Fruit fly (Drosophila melanogaster) whole organism, embryonic: Measurements from ENCODE around the gene CG10845.

Experiments
- Abd-B ChIP-seq: fragments of 200-800 bp; sonication (Bioruptor generic); optimal IDR thresholded peaks from 2 replicates; lab custom pipeline; 2018; ENCODE audit warnings: missing biosample characterization, mild to moderate bottlenecking, missing genetic modification characterization, moderate library complexity
- Atf6 ChIP-seq: fragments of 200-800 bp; sonication (Bioruptor generic); IDR thresholded peaks from 2 replicates; pipeline ENCODE4 v1.3.6; 2022; ENCODE audit warnings: missing biosample characterization, missing genetic modification characterization
- B-H2 ChIP-seq: fragments of 200-800 bp; sonication (Bioruptor generic); optimal IDR thresholded peaks from 2 replicates; lab custom pipeline; 2018; ENCODE audit warnings: missing biosample characterization, mild to moderate bottlenecking, missing genetic modification characterization
- CG10462 ChIP-seq: fragments of 200-800 bp; sonication (Bioruptor generic); optimal IDR thresholded peaks from 2 replicates; lab custom pipeline; 2016; ENCODE audit warnings: missing biosample characterization, missing genetic modification characterization
- CG10979 ChIP-seq: fragments of 200-800 bp; sonication (Bioruptor generic); optimal IDR thresholded peaks from 2 replicates; lab custom pipeline; 2018; ENCODE audit warnings: missing biosample characterization, mild to moderate bottlenecking, missing genetic modification characterization, moderate library complexity
- CG11398 ChIP-seq: fragments of 200-800 bp; sonication (Bioruptor generic); optimal IDR thresholded peaks from 2 replicates; lab custom pipeline; 2016; ENCODE audit warnings: missing biosample characterization, missing genetic modification characterization
- CG12071 ChIP-seq: fragments of 200-800 bp; sonication (Bioruptor generic); optimal IDR thresholded peaks from 3 replicates; lab custom pipeline; 2018; ENCODE audit warnings: missing biosample characterization, mild to moderate bottlenecking, missing genetic modification characterization
- CG12744 ChIP-seq: fragments of 200-800 bp; sonication (Bioruptor generic); optimal IDR thresholded peaks from 2 replicates; lab custom pipeline; 2016; ENCODE audit warnings: missing biosample characterization, missing genetic modification characterization
- CG17361 ChIP-seq: fragments of 200-800 bp; sonication (Bioruptor generic); IDR thresholded peaks from 3 replicates; pipeline ENCODE4 v1.3.6; 2022; ENCODE audit warnings: missing biosample characterization, missing genetic modification characterization
- CG2120 ChIP-seq: fragments of 200-800 bp; sonication (Bioruptor generic); optimal IDR thresholded peaks from 3 replicates; lab custom pipeline; 2016; ENCODE audit warnings: missing biosample characterization, missing genetic modification characterization
- CG30403 ChIP-seq: fragments of 200-800 bp; sonication (Bioruptor generic); optimal IDR thresholded peaks from 3 replicates; lab custom pipeline; 2016; ENCODE audit warnings: missing biosample characterization, missing genetic modification characterization
- CG32772 ChIP-seq: fragments of 200-800 bp; sonication (Bioruptor generic); IDR thresholded peaks from 2 replicates; pipeline ENCODE4 v1.3.6; 2022; ENCODE audit warnings: missing biosample characterization, missing genetic modification characterization
- CG3407 ChIP-seq: fragments of 200-800 bp; sonication (Bioruptor generic); optimal IDR thresholded peaks from 2 replicates; lab custom pipeline; 2018; ENCODE audit warnings: missing biosample characterization, mild to moderate bottlenecking, missing genetic modification characterization
- CG34224 ChIP-seq: fragments of 200-800 bp; sonication (Bioruptor generic); IDR thresholded peaks from 3 replicates; pipeline ENCODE4 v1.3.6; 2022; ENCODE audit warnings: missing biosample characterization, missing genetic modification characterization; ENCODE audit not compliant: partially characterized antibody
- CG3726 ChIP-seq: fragments of 200-800 bp; sonication (Bioruptor generic); IDR thresholded peaks from 3 replicates; pipeline ENCODE4, ENCODE4 v1.3.6; 2022; ENCODE audit warnings: missing biosample characterization, missing genetic modification characterization
- CG4730 ChIP-seq: fragments of 200-800 bp; sonication (Bioruptor generic); IDR thresholded peaks from 2 replicates; pipeline ENCODE4 v1.3.6; 2022; ENCODE audit warnings: missing biosample characterization, missing genetic modification characterization
- CG7372 ChIP-seq: fragments of 200-800 bp; sonication (Bioruptor generic); IDR thresholded peaks from 2 replicates; pipeline ENCODE4 v1.3.6; 2022; ENCODE audit warnings: missing biosample characterization, missing genetic modification characterization
- CG7556 ChIP-seq: fragments of 200-800 bp; sonication (Bioruptor generic); optimal IDR thresholded peaks from 2 replicates; lab custom pipeline; 2017; ENCODE audit warnings: missing biosample characterization, mild to moderate bottlenecking, missing genetic modification characterization
- CG7745 ChIP-seq: fragments of 200-800 bp; sonication (Bioruptor generic); optimal IDR thresholded peaks from 2 replicates; lab custom pipeline; 2018; ENCODE audit warnings: missing biosample characterization, mild to moderate bottlenecking, missing genetic modification characterization, moderate library complexity
- CG7786 ChIP-seq: fragments of 200-800 bp; sonication (Bioruptor generic); optimal IDR thresholded peaks from 2 replicates; lab custom pipeline; 2016; ENCODE audit warnings: missing biosample characterization, missing genetic modification characterization
- CG8281 ChIP-seq: fragments of 200-800 bp; sonication (Bioruptor generic); optimal IDR thresholded peaks from 2 replicates; lab custom pipeline; 2018; ENCODE audit warnings: missing biosample characterization, mild to moderate bottlenecking, missing genetic modification characterization, moderate library complexity
- CG9609 ChIP-seq: fragments of 200-800 bp; sonication (Bioruptor generic); optimal IDR thresholded peaks from 3 replicates; lab custom pipeline; 2016; ENCODE audit warnings: missing biosample characterization, missing genetic modification characterization
- CG9727 ChIP-seq: fragments of 200-800 bp; sonication (Bioruptor generic); optimal IDR thresholded peaks from 3 replicates; lab custom pipeline; 2017; ENCODE audit warnings: missing biosample characterization, mild to moderate bottlenecking, missing genetic modification characterization
- Chrac-16 ChIP-seq: fragments of 200-800 bp; sonication (Bioruptor generic); optimal IDR thresholded peaks from 3 replicates; lab custom pipeline; 2016; ENCODE audit warnings: missing biosample characterization, missing genetic modification characterization
- CkIIα-i1 ChIP-seq: fragments of 200-800 bp; sonication (Bioruptor generic); IDR thresholded peaks from 2 replicates; pipeline ENCODE4 v1.3.6; 2022; ENCODE audit warnings: missing biosample characterization, missing genetic modification characterization
- Dfd ChIP-seq, 2 experiments: fragments of >200 bp; optimal IDR thresholded peaks; 2 replicates each; lab custom pipeline; 2017; ENCODE audit warnings: missing biosample characterization in 2 of 2, missing genetic modification characterization in 2 of 2
- Dp ChIP-seq: fragments of 200-800 bp; sonication (Bioruptor generic); optimal IDR thresholded peaks from 2 replicates; lab custom pipeline; 2018; ENCODE audit warnings: missing biosample characterization, mild to moderate bottlenecking, missing genetic modification characterization, moderate library complexity
- HLH4C ChIP-seq: fragments of 200-800 bp; sonication (Bioruptor generic); IDR thresholded peaks from 3 replicates; pipeline ENCODE4 v1.3.6; 2022; ENCODE audit warnings: missing biosample characterization, missing genetic modification characterization; ENCODE audit not compliant: partially characterized antibody
- HLH54F ChIP-seq: fragments of 200-800 bp; sonication (Bioruptor generic); optimal IDR thresholded peaks from 3 replicates; lab custom pipeline; 2016; ENCODE audit warnings: missing biosample characterization, missing genetic modification characterization
- Kr ChIP-seq: fragments of 200-800 bp; sonication (Bioruptor generic); optimal IDR thresholded peaks from 2 replicates; lab custom pipeline; 2017; ENCODE audit warnings: missing biosample characterization, mild to moderate bottlenecking, missing genetic modification characterization
- MTF-1 ChIP-seq: fragments of 200-800 bp; sonication (Bioruptor generic); optimal IDR thresholded peaks from 2 replicates; lab custom pipeline; 2018; ENCODE audit warnings: missing biosample characterization, mild to moderate bottlenecking, missing genetic modification characterization, borderline replicate concordance
- Mad ChIP-seq: fragments of 200-800 bp; sonication (Bioruptor generic); optimal IDR thresholded peaks from 2 replicates; lab custom pipeline; 2016; ENCODE audit warnings: missing biosample characterization, missing genetic modification characterization
- Nf-YC ChIP-seq: fragments of 200-800 bp; optimal IDR thresholded peaks from 3 replicates; lab custom pipeline; 2019; ENCODE audit warnings: missing biosample characterization, mild to moderate bottlenecking, missing genetic modification characterization, moderate library complexity
- Oaz ChIP-seq: fragments of 200-800 bp; sonication (Bioruptor generic); IDR thresholded peaks from 2 replicates; pipeline ENCODE4 v1.3.6; 2022; ENCODE audit warnings: missing biosample characterization, missing genetic modification characterization
- Sox100B ChIP-seq: fragments of 200-800 bp; sonication (Bioruptor generic); optimal IDR thresholded peaks from 3 replicates; lab custom pipeline; 2018; ENCODE audit warnings: missing biosample characterization, mild to moderate bottlenecking, missing genetic modification characterization
- Xrp1 ChIP-seq: fragments of 200-800 bp; sonication (Bioruptor generic); IDR thresholded peaks from 2 replicates; pipeline ENCODE4 v1.3.6; 2022; ENCODE audit warnings: missing biosample characterization, missing genetic modification characterization
- cg ChIP-seq: fragments of 200-800 bp; sonication (Bioruptor generic); optimal IDR thresholded peaks from 3 replicates; lab custom pipeline; 2019; ENCODE audit warnings: missing biosample characterization, mild to moderate bottlenecking, missing genetic modification characterization, moderate library complexity
- eve ChIP-seq, 2 experiments: fragments of >200 bp; optimal IDR thresholded peaks; 2 replicates each; lab custom pipeline; 2017; ENCODE audit warnings: missing biosample characterization in 2 of 2, missing genetic modification characterization in 2 of 2
- her ChIP-seq: fragments of 200-800 bp; sonication (Bioruptor generic); optimal IDR thresholded peaks from 2 replicates; lab custom pipeline; 2016; ENCODE audit warnings: missing biosample characterization, missing genetic modification characterization
- jigr1 ChIP-seq: fragments of 200-800 bp; sonication (Bioruptor generic); IDR thresholded peaks from 3 replicates; pipeline ENCODE4 v1.3.6; 2022; ENCODE audit warnings: missing biosample characterization, missing genetic modification characterization
- lab ChIP-seq: fragments of 200-800 bp; sonication (Bioruptor generic); optimal IDR thresholded peaks from 3 replicates; lab custom pipeline; 2017; ENCODE audit warnings: missing biosample characterization, missing genetic modification characterization, mild to moderate bottlenecking, moderate library complexity, missing genetic modification reagents
- nau ChIP-seq: fragments of 200-800 bp; sonication (Bioruptor generic); optimal IDR thresholded peaks from 3 replicates; lab custom pipeline; 2017; ENCODE audit warnings: missing biosample characterization, mild to moderate bottlenecking, missing genetic modification characterization, missing genetic modification reagents
- nerfin-1 ChIP-seq: fragments of 200-800 bp; sonication (Bioruptor generic); optimal IDR thresholded peaks from 3 replicates; lab custom pipeline; 2019; ENCODE audit warnings: missing biosample characterization, mild to moderate bottlenecking, missing genetic modification characterization, moderate library complexity
- nom ChIP-seq: fragments of 200-800 bp; sonication (Bioruptor generic); optimal IDR thresholded peaks from 2 replicates; lab custom pipeline; 2017; ENCODE audit warnings: missing biosample characterization, missing genetic modification characterization, mild to moderate bottlenecking, moderate library complexity, missing genetic modification reagents
- org-1 ChIP-seq: fragments of 200-800 bp; sonication (Bioruptor generic); optimal IDR thresholded peaks from 2 replicates; lab custom pipeline; 2017; ENCODE audit warnings: missing biosample characterization, missing genetic modification characterization
- sc ChIP-seq, 3 experiments: fragments of >200 bp in 2 of 3; fragments of 200-800 bp in 1 of 3; sonication (Bioruptor generic) in 1 of 3; optimal IDR thresholded peaks; 2 replicates in 2 of 3; 3 replicates in 1 of 3; lab custom pipeline; 2017; ENCODE audit warnings: mild to moderate bottlenecking in 1 of 3, missing biosample characterization in 1 of 3, missing genetic modification characterization in 1 of 3, missing genetic modification reagents in 1 of 3
- slp2 ChIP-seq: fragments of 200-800 bp; sonication (Bioruptor generic); optimal IDR thresholded peaks from 2 replicates; lab custom pipeline; 2016; ENCODE audit warnings: missing biosample characterization, missing genetic modification characterization
- ssp ChIP-seq: fragments of 200-800 bp; sonication (Bioruptor generic); IDR thresholded peaks from 2 replicates; pipeline ENCODE4 v1.3.6; 2022; ENCODE audit warnings: missing biosample characterization, missing genetic modification characterization

CG10845 gene

dm6 chr3R:24944920-24945853 is 44.3 kb downstream of the CG10845 start, which contains the start of the genes ssh and Nmnat (continued):
- TF ChIP-seq CG7372 (GFP tag; lab: Robert Waterston, UW) (no peak), Sox100B (GFP tag; lab: Kevin White, UChicago) (no peak), lab (GFP tag; lab: Kevin White, UChicago) (no peak), nom (GFP tag; lab: Kevin White, UChicago) (no peak), nerfin-1 (tag; lab: Kevin White, UChicago) (peak; percentile 33), CG30403 (GFP tag; lab: Kevin White, UChicago) (peak; percentile 57), CG11398 (GFP tag; lab: Kevin White, UChicago) (no peak), slp2 (peak; percentile 2), CG32772 (no peak), nau (GFP tag; lab: Kevin White, UChicago) (no peak), CG2120 (GFP tag; lab: Kevin White, UChicago) (peak; percentile 68), CG10462 (GFP tag; lab: Kevin White, UChicago) (no peak), Atf6 (peak; percentile 30; the same call in 1 of the 2 replicates), CG4730 (GFP tag; lab: Robert Waterston, UW) (no peak), CG9609 (GFP tag; lab: Kevin White, UChicago) (peak; percentile 9), jigr1 (no peak), Chrac-16 (GFP tag; lab: Kevin White, UChicago) (peak; percentile 39), Mad (GFP tag; lab: Kevin White, UChicago) (no peak), CG9727 (GFP tag; lab: Kevin White, UChicago) (peak; percentile 65), CG7786 (GFP tag; lab: Kevin White, UChicago) (peak; percentile 10), CG34224 (GFP tag; lab: Robert Waterston, UW) (peak; percentile 82), CG7745 (tag; lab: Kevin White, UChicago) (no peak), CG10979 (peak; percentile 26), CG3407 (GFP tag; lab: Kevin White, UChicago) (no peak), CG12071 (GFP tag; lab: Kevin White, UChicago) (no peak), B-H2 (GFP tag; lab: Kevin White, UChicago) (no peak), HLH54F (peak; percentile 70), ssp (GFP tag; lab: Robert Waterston, UW) (no peak), org-1 (no peak), CG17361 (GFP tag; lab: Robert Waterston, UW) (no peak; the same call in 2 of the 3 replicates), MTF-1 (no peak), CG7556 (GFP tag; lab: Kevin White, UChicago) (no peak), her (peak; percentile 19), Xrp1 (peak; percentile 45; the same call in 1 of the 2 replicates), CG8281 (tag; lab: Kevin White, UChicago) (no peak), cg (GFP tag; lab: Kevin White, UChicago) (peak; percentile 37), Dfd (GFP tag; optimal IDR thresholded peaks at IDR 0.05; lab: Kevin White, UChicago) (no peak), CG12744 (GFP tag; lab: Kevin White, UChicago) (peak; percentile 24), CG3726 (GFP tag; lab: Robert Waterston, UW) (no peak), Kr (GFP tag; lab: Kevin White, UChicago) (no peak), Dp (GFP tag; lab: Kevin White, UChicago) (peak; percentile 40), CkIIα-i1 (GFP tag; lab: Robert Waterston, UW) (no peak), eve (GFP tag; optimal IDR thresholded peaks at IDR 0.05; lab: Kevin White, UChicago) (no peak), Oaz (GFP tag; lab: Robert Waterston, UW) (no peak), sc (optimal IDR thresholded peaks at IDR 0.05; lab: Kevin White, UChicago) (no peak), sc (GFP tag; optimal IDR thresholded peaks at IDR 0.05; lab: Kevin White, UChicago) (no peak), Abd-B (GFP tag; lab: Kevin White, UChicago) (no peak), Nf-YC (tag; lab: Kevin White, UChicago) (no peak), HLH4C (peak; percentile 91)
